Fruit fly (Drosophila melanogaster): ENCODE data around the gene CG8188.

dm6 chrX:17698436-17698835 is 4.4 kb downstream of the CG8188 start, which contains the start of gene chas:
- TF ChIP-seq CG8478 (optimal IDR thresholded peaks at IDR 0.05) (no peak), CTCF (optimal IDR thresholded peaks at IDR 0.05) (no peak)

Data from S2 (cell line).